Fruit fly (Drosophila melanogaster) whole organism, embryonic: ENCODE data around the gene CG31204.

Source experiments
- ATbp ChIP-seq: fragments of 200-800 bp; sonication (Bioruptor generic); optimal IDR thresholded peaks from 2 replicates; lab custom pipeline; 2017; ENCODE audit warnings: missing biosample characterization, mild to moderate bottlenecking, missing genetic modification characterization, missing genetic modification reagents
- B-H1 ChIP-seq: fragments of 200-800 bp; sonication (Bioruptor generic); IDR thresholded peaks from 3 replicates; pipeline ENCODE4 v1.3.6; 2022; ENCODE audit warnings: missing biosample characterization, missing genetic modification characterization
- CG11504 ChIP-seq: fragments of 200-800 bp; sonication (Bioruptor generic); optimal IDR thresholded peaks from 3 replicates; lab custom pipeline; 2019; ENCODE audit warnings: missing biosample characterization, mild to moderate bottlenecking, missing genetic modification characterization, moderate library complexity
- CG13894 ChIP-seq: fragments of 200-800 bp; sonication (Bioruptor generic); optimal IDR thresholded peaks from 3 replicates; lab custom pipeline; 2018; ENCODE audit warnings: missing biosample characterization, mild to moderate bottlenecking, missing genetic modification characterization, moderate library complexity
- CG15479 ChIP-seq: fragments of 200-800 bp; sonication (Bioruptor generic); optimal IDR thresholded peaks from 3 replicates; lab custom pipeline; 2019; ENCODE audit warnings: missing biosample characterization, mild to moderate bottlenecking, missing genetic modification characterization, moderate library complexity
- CG17359 ChIP-seq: fragments of 200-800 bp; sonication (Bioruptor generic); optimal IDR thresholded peaks from 3 replicates; lab custom pipeline; 2018; ENCODE audit warnings: missing biosample characterization, mild to moderate bottlenecking, missing genetic modification characterization, moderate library complexity
- CG2120 ChIP-seq: fragments of 200-800 bp; sonication (Bioruptor generic); optimal IDR thresholded peaks from 3 replicates; lab custom pipeline; 2016; ENCODE audit warnings: missing biosample characterization, missing genetic modification characterization
- CG2678 ChIP-seq: fragments of 200-800 bp; sonication (Bioruptor generic); optimal IDR thresholded peaks from 3 replicates; lab custom pipeline; 2019; ENCODE audit warnings: missing biosample characterization, mild to moderate bottlenecking, missing genetic modification characterization, moderate library complexity
- CG30403 ChIP-seq: fragments of 200-800 bp; sonication (Bioruptor generic); optimal IDR thresholded peaks from 3 replicates; lab custom pipeline; 2016; ENCODE audit warnings: missing biosample characterization, missing genetic modification characterization
- CG32532 ChIP-seq: fragments of 200-800 bp; sonication (Bioruptor generic); IDR thresholded peaks from 2 replicates; pipeline ENCODE4 v1.3.6; 2022; ENCODE audit warnings: missing biosample characterization, missing genetic modification characterization
- CG6689 ChIP-seq: fragments of 200-800 bp; sonication (Bioruptor generic); IDR thresholded peaks from 2 replicates; pipeline ENCODE4 v1.3.6; 2022; ENCODE audit warnings: missing biosample characterization, missing genetic modification characterization
- CG7556 ChIP-seq: fragments of 200-800 bp; sonication (Bioruptor generic); optimal IDR thresholded peaks from 2 replicates; lab custom pipeline; 2017; ENCODE audit warnings: missing biosample characterization, mild to moderate bottlenecking, missing genetic modification characterization
- CG7839 ChIP-seq: fragments of 200-800 bp; sonication (Bioruptor generic); optimal IDR thresholded peaks from 3 replicates; lab custom pipeline; 2018; ENCODE audit warnings: missing biosample characterization, mild to moderate bottlenecking, missing genetic modification characterization, moderate library complexity
- CG8944 ChIP-seq: fragments of 200-800 bp; sonication (Bioruptor generic); optimal IDR thresholded peaks from 3 replicates; lab custom pipeline; 2016; ENCODE audit warnings: missing biosample characterization, missing genetic modification characterization
- CG9817 ChIP-seq: fragments of 200-800 bp; sonication (Bioruptor generic); optimal IDR thresholded peaks from 2 replicates; lab custom pipeline; 2018; ENCODE audit warnings: missing biosample characterization, mild to moderate bottlenecking, missing genetic modification characterization, moderate library complexity
- Dbx ChIP-seq: fragments of 200-800 bp; sonication (Bioruptor generic); IDR thresholded peaks from 3 replicates; pipeline ENCODE4 v1.3.6; 2022; ENCODE audit warnings: missing biosample characterization, missing genetic modification characterization
- E2f1 ChIP-seq: fragments of 200-800 bp; sonication (Bioruptor generic); IDR thresholded peaks from 2 replicates; pipeline ENCODE4 v1.3.6; 2022; ENCODE audit warnings: missing biosample characterization, missing genetic modification characterization
- GATAe ChIP-seq: fragments of 200-800 bp; sonication (Bioruptor generic); conservative IDR thresholded peaks from 2 replicates; pipeline ENCODE4 v1.3.6; 2022; ENCODE audit warnings: missing biosample characterization, missing genetic modification characterization
- Hand ChIP-seq: fragments of 200-800 bp; sonication (Bioruptor generic); optimal IDR thresholded peaks from 2 replicates; lab custom pipeline; 2017; ENCODE audit warnings: mild to moderate bottlenecking, missing biosample characterization, missing genetic modification reagents, missing genetic modification characterization
- Hmr ChIP-seq: fragments of 200-800 bp; sonication (Bioruptor generic); optimal IDR thresholded peaks from 3 replicates; lab custom pipeline; 2017; ENCODE audit warnings: mild to moderate bottlenecking, missing biosample characterization, missing genetic modification reagents, missing genetic modification characterization
- Mrtf ChIP-seq: fragments of 200-800 bp; sonication (Bioruptor generic); IDR thresholded peaks from 3 replicates; pipeline ENCODE4 v1.3.6; 2022; ENCODE audit warnings: missing biosample characterization, missing genetic modification characterization
- Oli ChIP-seq: fragments of 200-800 bp; sonication (Bioruptor generic); optimal IDR thresholded peaks from 2 replicates; lab custom pipeline; 2018; ENCODE audit warnings: missing biosample characterization, mild to moderate bottlenecking, missing genetic modification characterization, moderate library complexity
- Ptx1 ChIP-seq: fragments of 200-800 bp; sonication (Bioruptor generic); IDR thresholded peaks from 2 replicates; pipeline ENCODE4 v1.3.6; 2022; ENCODE audit warnings: missing biosample characterization, missing genetic modification characterization
- Six4 ChIP-seq: fragments of 200-800 bp; sonication (Bioruptor generic); optimal IDR thresholded peaks from 2 replicates; lab custom pipeline; 2016; ENCODE audit warnings: missing biosample characterization, missing genetic modification characterization
- Sox102F ChIP-seq: fragments of 200-800 bp; sonication (Bioruptor generic); optimal IDR thresholded peaks from 2 replicates; lab custom pipeline; 2018; ENCODE audit warnings: missing biosample characterization, mild to moderate bottlenecking, missing genetic modification characterization, moderate library complexity
- YL-1 ChIP-seq: fragments of 200-800 bp; sonication (Bioruptor generic); optimal IDR thresholded peaks from 3 replicates; lab custom pipeline; 2017; ENCODE audit warnings: missing biosample characterization, mild to moderate bottlenecking, missing genetic modification characterization
- crol ChIP-seq: fragments of 200-800 bp; sonication (Bioruptor generic); IDR thresholded peaks from 2 replicates; pipeline ENCODE4 v1.3.6; 2022; ENCODE audit warnings: missing biosample characterization, missing genetic modification characterization
- dmrt99B ChIP-seq: fragments of 200-800 bp; sonication (Bioruptor generic); optimal IDR thresholded peaks from 2 replicates; lab custom pipeline; 2018; ENCODE audit warnings: missing biosample characterization, mild to moderate bottlenecking, missing genetic modification characterization, moderate library complexity
- en ChIP-seq: fragments of 200-800 bp; sonication (Bioruptor generic); optimal IDR thresholded peaks from 2 replicates; lab custom pipeline; 2016; ENCODE audit warnings: missing biosample characterization, missing genetic modification characterization
- ewg ChIP-seq: fragments of 200-800 bp; sonication (Bioruptor generic); optimal IDR thresholded peaks from 3 replicates; lab custom pipeline; 2017; ENCODE audit warnings: mild to moderate bottlenecking, missing biosample characterization, missing genetic modification reagents, missing genetic modification characterization
- grau ChIP-seq: fragments of 200-800 bp; optimal IDR thresholded peaks from 3 replicates; lab custom pipeline; 2019; ENCODE audit warnings: missing biosample characterization, mild to moderate bottlenecking, missing genetic modification characterization, moderate library complexity
- kah ChIP-seq: fragments of 200-800 bp; sonication (Bioruptor generic); optimal IDR thresholded peaks from 2 replicates; lab custom pipeline; 2018; ENCODE audit warnings: missing biosample characterization, mild to moderate bottlenecking, missing genetic modification characterization
- klu ChIP-seq: fragments of 200-800 bp; sonication (Bioruptor generic); IDR thresholded peaks from 2 replicates; pipeline ENCODE4 v1.3.6; 2022; ENCODE audit warnings: missing biosample characterization, missing genetic modification characterization
- lilli ChIP-seq: fragments of 200-800 bp; sonication (Bioruptor generic); optimal IDR thresholded peaks from 3 replicates; lab custom pipeline; 2016; ENCODE audit warnings: missing biosample characterization, missing genetic modification characterization
- lmd ChIP-seq: fragments of 200-800 bp; sonication (Bioruptor generic); IDR thresholded peaks from 2 replicates; pipeline ENCODE4 v1.3.6; 2022; ENCODE audit warnings: missing biosample characterization, missing genetic modification characterization
- org-1 ChIP-seq: fragments of 200-800 bp; sonication (Bioruptor generic); optimal IDR thresholded peaks from 2 replicates; lab custom pipeline; 2017; ENCODE audit warnings: missing biosample characterization, missing genetic modification characterization
- prd ChIP-seq, 3 experiments: fragments of >200 bp in 2 of 3; fragments of 200-800 bp in 1 of 3; sonication (Bioruptor generic) in 1 of 3; optimal IDR thresholded peaks in 2 of 3; IDR thresholded peaks in 1 of 3; 2 replicates in 2 of 3; 3 replicates in 1 of 3; pipeline versions ENCODE4 v1.3.6 to Lab custom; 2017 to 2022; ENCODE audit warnings: missing biosample characterization in 1 of 3, missing genetic modification characterization in 1 of 3
- pros ChIP-seq: fragments of 200-800 bp; sonication (Bioruptor generic); optimal IDR thresholded peaks from 3 replicates; lab custom pipeline; 2019; ENCODE audit warnings: missing biosample characterization, mild to moderate bottlenecking, missing genetic modification characterization, moderate library complexity
- schlank ChIP-seq: fragments of 200-800 bp; sonication (Bioruptor generic); optimal IDR thresholded peaks from 2 replicates; lab custom pipeline; 2018; ENCODE audit warnings: missing biosample characterization, mild to moderate bottlenecking, missing genetic modification characterization
- scrt ChIP-seq: fragments of 200-800 bp; sonication (Bioruptor generic); optimal IDR thresholded peaks from 2 replicates; lab custom pipeline; 2018; ENCODE audit warnings: missing biosample characterization, mild to moderate bottlenecking, missing genetic modification characterization, moderate library complexity
- sens ChIP-seq: fragments of 200-800 bp; sonication (Bioruptor generic); peaks from one replicate; lab custom pipeline; 2016; ENCODE audit warnings: missing biosample characterization, missing genetic modification characterization
- sisA ChIP-seq: fragments of 200-800 bp; sonication (Bioruptor generic); IDR thresholded peaks from 2 replicates; pipeline ENCODE4 v1.3.6; 2022; ENCODE audit warnings: missing biosample characterization, missing genetic modification characterization
- slbo ChIP-seq: fragments of 200-800 bp; sonication (Bioruptor generic); IDR thresholded peaks from 2 replicates; pipeline ENCODE4 v1.3.6; 2022; ENCODE audit warnings: missing biosample characterization, missing genetic modification characterization
- twi ChIP-seq: fragments of 200-800 bp; optimal IDR thresholded peaks from 2 replicates; lab custom pipeline; 2019; ENCODE audit warnings: missing biosample characterization, mild to moderate bottlenecking, missing genetic modification characterization, moderate library complexity
- wor ChIP-seq: fragments of 200-800 bp; sonication (Bioruptor generic); IDR thresholded peaks from 2 replicates; pipeline ENCODE4 v1.3.6; 2022; ENCODE audit warnings: missing biosample characterization, missing genetic modification characterization

Gene CG31204

DNA sequence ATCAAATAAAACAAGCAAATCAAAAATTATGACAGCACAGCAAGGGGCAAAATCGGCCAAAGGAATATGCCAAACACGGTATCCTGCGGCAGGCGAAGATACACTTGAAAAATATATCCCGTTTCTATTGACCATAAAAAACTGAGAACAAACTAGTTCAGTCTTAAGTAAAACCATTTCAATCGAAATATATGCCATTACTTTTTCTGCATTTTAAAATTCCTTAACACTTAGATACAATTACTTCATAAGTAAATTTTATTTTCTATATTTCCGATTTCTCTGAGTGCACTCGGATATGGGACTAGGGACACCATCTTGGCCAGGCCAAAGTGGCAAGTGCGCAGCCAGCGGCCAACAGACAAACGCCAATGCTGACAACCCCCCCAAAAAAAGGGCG is 29.7 kb downstream of the CG31204 start (continued):
- TF ChIP-seq Oli, result peak; percentile 16
- TF ChIP-seq klu (GFP tag; lab: Robert Waterston, UW), result no peak
- peak; percentile 59 for TF ChIP-seq sens (GFP tag; lab: Kevin White, UChicago)
- no peak for TF ChIP-seq B-H1 (GFP tag; lab: Robert Waterston, UW)
- no peak for TF ChIP-seq sisA (GFP tag; lab: Robert Waterston, UW)
- peak; percentile 24 for TF ChIP-seq CG30403 (GFP tag; lab: Kevin White, UChicago)
- no peak for TF ChIP-seq GATAe
- TF ChIP-seq E2f1 (GFP tag; lab: Robert Waterston, UW), result 0 out of 2 replicates have a peak, but pooled peaks have one; percentile 11
- TF ChIP-seq pros, result no peak
- peak; percentile 50 for TF ChIP-seq Hand
- TF ChIP-seq CG2120, result peak; percentile 59
- TF ChIP-seq Dbx (GFP tag; lab: Robert Waterston, UW), result peak; percentile 48; the same call in 2 of the 3 replicates
- TF ChIP-seq en (GFP tag; lab: Kevin White, UChicago), result no peak
- peak; percentile 33 for TF ChIP-seq CG13894 (tag; lab: Kevin White, UChicago)
- no peak for TF ChIP-seq schlank (tag; lab: Kevin White, UChicago)
- TF ChIP-seq prd (optimal IDR thresholded peaks at IDR 0.05; lab: Kevin White, UChicago), result no peak
- peak; percentile 39; the same call in 1 of the 3 replicates for TF ChIP-seq prd (GFP tag; IDR thresholded peaks at IDR 0.05; lab: Robert Waterston, UW)
- no peak for TF ChIP-seq ewg (GFP tag; lab: Kevin White, UChicago)
- no peak for TF ChIP-seq YL-1 (GFP tag; lab: Kevin White, UChicago)
- peak; percentile 26 for TF ChIP-seq CG7839
- no peak for TF ChIP-seq wor
- TF ChIP-seq CG15479 (GFP tag; lab: Kevin White, UChicago), result no peak
- peak; percentile 38 for TF ChIP-seq CG11504 (tag; lab: Kevin White, UChicago)
- peak; percentile 58 for TF ChIP-seq grau
- no peak for TF ChIP-seq CG8944 (GFP tag; lab: Kevin White, UChicago)
- TF ChIP-seq Hmr (GFP tag; lab: Kevin White, UChicago), result peak; percentile 70
- 0 out of 2 replicates have a peak, but pooled peaks have one; percentile 11 for TF ChIP-seq CG6689 (GFP tag; lab: Robert Waterston, UW)
- peak; percentile 14 for TF ChIP-seq dmrt99B
- TF ChIP-seq Six4 (GFP tag; lab: Kevin White, UChicago), result no peak
- TF ChIP-seq CG32532, result 0 out of 2 replicates have a peak, but pooled peaks have one; percentile 19
- peak; percentile 23 for TF ChIP-seq CG9817
- TF ChIP-seq crol, result no peak
- TF ChIP-seq kah (GFP tag; lab: Kevin White, UChicago), result no peak
- peak; percentile 51 for TF ChIP-seq CG2678
- TF ChIP-seq slbo (GFP tag; lab: Robert Waterston, UW), result peak; percentile 28; the same call in 1 of the 2 replicates
- peak; percentile 1 for TF ChIP-seq ATbp
- 0 out of 3 replicates have a peak, but pooled peaks have one; percentile 10 for TF ChIP-seq Mrtf
- TF ChIP-seq CG17359 (tag; lab: Kevin White, UChicago), result no peak
- no peak for TF ChIP-seq twi (tag; lab: Kevin White, UChicago)
- 0 out of 2 replicates have a peak, but pooled peaks have one; percentile 18 for TF ChIP-seq Ptx1 (GFP tag; lab: Robert Waterston, UW)
- peak; percentile 23 for TF ChIP-seq Sox102F
- TF ChIP-seq lmd (GFP tag; lab: Robert Waterston, UW), result peak; percentile 42
- TF ChIP-seq scrt (GFP tag; lab: Kevin White, UChicago), result peak; percentile 6
- no peak for TF ChIP-seq lilli (GFP tag; lab: Kevin White, UChicago)
- TF ChIP-seq CG7556, result peak; percentile 49
- TF ChIP-seq org-1 (GFP tag; lab: Kevin White, UChicago), result peak; percentile 20
